Fruit fly (Drosophila melanogaster) whole organism, adult: ENCODE data around the gene CG42827.

Source experiments
- CG11617 ChIP-seq: fragments of 200-800 bp; sonication (Bioruptor generic); optimal IDR thresholded peaks from 2 replicates; lab custom pipeline; 2017; ENCODE audit warnings: mild to moderate bottlenecking, missing biosample characterization, missing genetic modification reagents, missing genetic modification characterization
- CG12768 ChIP-seq: fragments of 200-800 bp; sonication (Bioruptor generic); optimal IDR thresholded peaks from 2 replicates; lab custom pipeline; 2017; ENCODE audit warnings: missing biosample characterization, missing genetic modification characterization, mild to moderate bottlenecking, moderate library complexity, missing genetic modification reagents
- CG14711 ChIP-seq: fragments of 200-800 bp; sonication (Bioruptor generic); optimal IDR thresholded peaks from 2 replicates; lab custom pipeline; 2018; ENCODE audit warnings: missing biosample characterization, mild to moderate bottlenecking, missing genetic modification characterization, moderate library complexity
- CG1620 ChIP-seq: fragments of 200-800 bp; sonication (Bioruptor generic); optimal IDR thresholded peaks from 2 replicates; lab custom pipeline; 2016; ENCODE audit warnings: missing biosample characterization, missing genetic modification characterization
- CG33017 ChIP-seq: fragments of 200-800 bp; sonication (Bioruptor generic); optimal IDR thresholded peaks from 2 replicates; lab custom pipeline; 2018; ENCODE audit warnings: missing biosample characterization, mild to moderate bottlenecking, missing genetic modification characterization, moderate library complexity
- CG7045 ChIP-seq: fragments of 200-800 bp; sonication (Bioruptor generic); optimal IDR thresholded peaks from 2 replicates; lab custom pipeline; 2017; ENCODE audit warnings: missing biosample characterization, mild to moderate bottlenecking, missing genetic modification characterization
- CG7101 ChIP-seq: fragments of 200-800 bp; sonication (Bioruptor generic); optimal IDR thresholded peaks from 2 replicates; lab custom pipeline; 2018; ENCODE audit warnings: missing biosample characterization, mild to moderate bottlenecking, missing genetic modification characterization, moderate library complexity
- Clk ChIP-seq: fragments of 200-800 bp; sonication (Bioruptor generic); optimal IDR thresholded peaks from 2 replicates; lab custom pipeline; 2017; ENCODE audit warnings: missing biosample characterization, missing genetic modification characterization
- Crg-1 ChIP-seq: fragments of 200-800 bp; sonication (Bioruptor generic); optimal IDR thresholded peaks from 2 replicates; lab custom pipeline; 2016; ENCODE audit warnings: missing biosample characterization, missing genetic modification characterization
- bab1 ChIP-seq: fragments of 200-800 bp; sonication (Bioruptor generic); optimal IDR thresholded peaks from 3 replicates; lab custom pipeline; 2019; ENCODE audit warnings: missing biosample characterization, mild to moderate bottlenecking, missing genetic modification characterization, moderate library complexity
- cic ChIP-seq: fragments of 200-800 bp; sonication (Bioruptor generic); optimal IDR thresholded peaks from 2 replicates; lab custom pipeline; 2017; ENCODE audit warnings: missing biosample characterization, mild to moderate bottlenecking, missing genetic modification characterization, moderate library complexity
- kay ChIP-seq: fragments of 200-800 bp; sonication (Bioruptor generic); peaks from one replicate; lab custom pipeline; 2016; ENCODE audit warnings: missing biosample characterization, missing genetic modification characterization, borderline replicate concordance
- pad ChIP-seq: fragments of 200-800 bp; sonication (Bioruptor generic); optimal IDR thresholded peaks from 3 replicates; lab custom pipeline; 2017; ENCODE audit warnings: missing biosample characterization, missing genetic modification characterization, mild to moderate bottlenecking, moderate library complexity, missing genetic modification reagents
- toe ChIP-seq: fragments of 200-800 bp; sonication (Bioruptor generic); optimal IDR thresholded peaks from 2 replicates; lab custom pipeline; 2016; ENCODE audit warnings: missing biosample characterization, missing genetic modification characterization

dm6 chr3R:23338290-23338689, 34.4 kb upstream of the CG42827 start:
- TF ChIP-seq cic (GFP tag; lab: Kevin White, UChicago), result no peak
- TF ChIP-seq CG33017 (tag; lab: Kevin White, UChicago), result no peak
- no peak for TF ChIP-seq pad (GFP tag; lab: Kevin White, UChicago)
- TF ChIP-seq CG14711 (tag; lab: Kevin White, UChicago), result no peak
- TF ChIP-seq bab1 (GFP tag; lab: Kevin White, UChicago), result no peak
- no peak for TF ChIP-seq kay
- no peak for TF ChIP-seq CG1620 (GFP tag; lab: Kevin White, UChicago)
- TF ChIP-seq CG7045 (GFP tag; lab: Kevin White, UChicago), result no peak
- no peak for TF ChIP-seq CG7101 (tag; lab: Kevin White, UChicago)
- no peak for TF ChIP-seq CG11617 (GFP tag; lab: Kevin White, UChicago)
- no peak for TF ChIP-seq Clk (GFP tag; lab: Kevin White, UChicago)
- TF ChIP-seq Crg-1 (GFP tag; lab: Kevin White, UChicago), result no peak
- TF ChIP-seq CG12768, result peak; percentile 15
- no peak for TF ChIP-seq toe (GFP tag; lab: Kevin White, UChicago)
